Worm (Caenorhabditis elegans) whole organism, L4 larva: Measurements from ENCODE around the gene pqn-36.

ENCODE experiments used
- F37D6.2 ChIP-seq: sonication (generic microtip); optimal IDR thresholded peaks from 2 replicates; lab custom pipeline; 2016; ENCODE audit warnings: mild to moderate bottlenecking, missing genetic modification characterization, missing compliant biosample characterization
- ZK337.2 ChIP-seq: fragments of 200-800 bp; sonication (Bioruptor generic); IDR thresholded peaks from 2 replicates; pipeline ENCODE4 v1.3.6; 2022; ENCODE audit warnings: missing genetic modification reagents, missing genetic modification characterization, missing compliant biosample characterization
- aha-1 ChIP-seq: fragments of 150-350 bp; peaks from one replicate; lab custom pipeline; 2014; ENCODE audit warnings: missing biosample characterization, missing genetic modification characterization
- ceh-20 ChIP-seq: fragments of 200-800 bp; sonication (Bioruptor generic); IDR thresholded peaks from 2 replicates; pipeline ENCODE4 v1.3.6; 2022; ENCODE audit warnings: missing genetic modification reagents, missing genetic modification characterization, missing compliant biosample characterization
- ceh-82 ChIP-seq: sonication (generic microtip); optimal IDR thresholded peaks from 2 replicates; lab custom pipeline; 2017; ENCODE audit warnings: missing biosample characterization, missing genetic modification characterization
- cey-2 ChIP-seq: sonication (generic microtip); optimal IDR thresholded peaks from 3 replicates; lab custom pipeline; 2017; ENCODE audit warnings: missing genetic modification characterization, mild to moderate bottlenecking, missing compliant biosample characterization, antibody characterized with exemption, borderline replicate concordance; ENCODE audit not compliant: insufficient read depth
- daf-12 ChIP-seq: fragments of 150-350 bp; optimal IDR thresholded peaks from 2 replicates; lab custom pipeline; 2014; ENCODE audit warnings: missing biosample characterization, missing genetic modification reagents, missing genetic modification characterization
- daf-16 ChIP-seq, 3 experiments: sonication (generic microtip); optimal IDR thresholded peaks; 2 replicates each; lab custom pipeline; 2016 to 2017; ENCODE audit warnings: missing genetic modification characterization in 3 of 3, missing genetic modification reagents in 3 of 3, mild to moderate bottlenecking in 2 of 3, missing compliant biosample characterization in 2 of 3, missing biosample characterization in 1 of 3, moderate library complexity in 1 of 3
- dmd-6 ChIP-seq: fragments of 200-800 bp; sonication (Bioruptor generic); IDR thresholded peaks from 2 replicates; pipeline ENCODE4 v1.3.6; 2022; ENCODE audit warnings: missing genetic modification reagents, missing genetic modification characterization, missing compliant biosample characterization
- duxl-1 ChIP-seq: sonication (generic microtip); optimal IDR thresholded peaks from 2 replicates; lab custom pipeline; 2016; ENCODE audit warnings: mild to moderate bottlenecking, missing genetic modification characterization, moderate library complexity, missing compliant biosample characterization; ENCODE audit not compliant: poor library complexity
- dve-1 ChIP-seq: sonication (generic microtip); optimal IDR thresholded peaks from 2 replicates; lab custom pipeline; 2017; ENCODE audit warnings: antibody characterized with exemption, mild to moderate bottlenecking, missing genetic modification characterization, missing compliant biosample characterization; ENCODE audit not compliant: insufficient read depth
- egl-27 ChIP-seq: sonication (generic microtip); optimal IDR thresholded peaks from 3 replicates; lab custom pipeline; 2017; ENCODE audit warnings: missing biosample characterization, missing genetic modification reagents, missing genetic modification characterization
- egl-43 ChIP-seq: fragments of 200-800 bp; sonication (Bioruptor generic); IDR thresholded peaks from 2 replicates; pipeline ENCODE4 v1.3.6; 2022; ENCODE audit warnings: missing genetic modification reagents, missing genetic modification characterization, missing compliant biosample characterization
- fkh-10 ChIP-seq: fragments of 150-350 bp; optimal IDR thresholded peaks from 2 replicates; lab custom pipeline; 2014; ENCODE audit warnings: missing biosample characterization, missing genetic modification reagents, missing genetic modification characterization
- hif-1 ChIP-seq, 2 experiments: sonication (generic microtip); optimal IDR thresholded peaks; 2 replicates each; lab custom pipeline; 2016 to 2017; ENCODE audit warnings: missing compliant biosample characterization in 2 of 2, missing genetic modification characterization in 2 of 2, missing genetic modification reagents in 2 of 2, missing genotype in 2 of 2, mild to moderate bottlenecking in 1 of 2
- hlh-11 ChIP-seq: fragments of 200-800 bp; sonication (Bioruptor generic); optimal IDR thresholded peaks from 2 replicates; lab custom pipeline; 2018; ENCODE audit warnings: mild to moderate bottlenecking, missing genetic modification characterization, missing compliant biosample characterization
- hlh-30 ChIP-seq: sonication (generic microtip); optimal IDR thresholded peaks from 2 replicates; lab custom pipeline; 2017; ENCODE audit warnings: antibody characterized with exemption, mild to moderate bottlenecking, missing genetic modification characterization, missing compliant biosample characterization; ENCODE audit not compliant: insufficient read depth
- hmg-1.1 ChIP-seq: fragments of 200-800 bp; sonication (Bioruptor generic); IDR thresholded peaks from 2 replicates; pipeline ENCODE4 v1.3.6; 2022; ENCODE audit warnings: missing genetic modification reagents, missing genetic modification characterization, missing compliant biosample characterization
- jun-1 ChIP-seq: fragments of 150-350 bp; optimal IDR thresholded peaks from 2 replicates; lab custom pipeline; 2014; ENCODE audit warnings: missing biosample characterization, missing genetic modification reagents, missing genetic modification characterization
- lin-13 ChIP-seq: fragments of 150-350 bp; optimal IDR thresholded peaks from 2 replicates; lab custom pipeline; 2014; ENCODE audit warnings: missing biosample characterization, missing genetic modification reagents, missing genetic modification characterization
- lin-29 ChIP-seq: fragments of 200-800 bp; sonication (Bioruptor generic); IDR thresholded peaks from 2 replicates; pipeline ENCODE4 v1.3.6; 2022; ENCODE audit warnings: missing genetic modification reagents, missing genetic modification characterization, missing compliant biosample characterization
- lsy-2 ChIP-seq, 2 experiments: fragments of 150-350 bp in 1 of 2; sonication (generic microtip) in 1 of 2; optimal IDR thresholded peaks; 2 replicates each; lab custom pipeline; 2014 to 2017; ENCODE audit warnings: missing biosample characterization in 2 of 2, missing genetic modification characterization in 2 of 2
- mdl-1 ChIP-seq, 2 experiments: fragments of 150-350 bp in 1 of 2; sonication (generic microtip) in 1 of 2; optimal IDR thresholded peaks; 2 replicates each; lab custom pipeline; 2014 to 2017; ENCODE audit warnings: missing biosample characterization in 2 of 2, missing genetic modification characterization in 2 of 2
- mdt-29 ChIP-seq: fragments of 200-800 bp; sonication (Bioruptor generic); IDR thresholded peaks from 2 replicates; pipeline ENCODE4 v1.3.6; 2022; ENCODE audit warnings: missing genetic modification reagents, missing genetic modification characterization, missing compliant biosample characterization
- mep-1 ChIP-seq: fragments of 150-350 bp; sonication (generic microtip); optimal IDR thresholded peaks from 3 replicates; lab custom pipeline; 2014; ENCODE audit warnings: missing biosample characterization, missing genetic modification characterization
- mes-2 ChIP-seq: sonication (generic microtip); optimal IDR thresholded peaks from 2 replicates; lab custom pipeline; 2016; ENCODE audit warnings: missing genotype, mild to moderate bottlenecking, missing genetic modification characterization, missing compliant biosample characterization; ENCODE audit not compliant: poor library complexity, severe bottlenecking
- mxl-2 ChIP-seq: fragments of 200-800 bp; sonication (Bioruptor generic); conservative IDR thresholded peaks from 2 replicates; pipeline ENCODE4 v1.3.6; 2022; ENCODE audit warnings: missing genetic modification reagents, missing genetic modification characterization, missing compliant biosample characterization
- mxl-3 ChIP-seq: fragments of 200-800 bp; sonication (Bioruptor generic); optimal IDR thresholded peaks from 2 replicates; lab custom pipeline; 2018; ENCODE audit warnings: mild to moderate bottlenecking, missing genetic modification characterization, missing compliant biosample characterization
- nhr-10 ChIP-seq: fragments of 150-350 bp; optimal IDR thresholded peaks from 2 replicates; lab custom pipeline; 2014; ENCODE audit warnings: missing biosample characterization, missing genetic modification characterization
- nhr-102 ChIP-seq: sonication (generic microtip); optimal IDR thresholded peaks from 2 replicates; lab custom pipeline; 2016; ENCODE audit warnings: mild to moderate bottlenecking, missing genetic modification characterization, moderate library complexity, missing compliant biosample characterization
- nhr-11 ChIP-seq: fragments of 150-350 bp; optimal IDR thresholded peaks from 2 replicates; lab custom pipeline; 2014; ENCODE audit warnings: missing biosample characterization, missing genetic modification characterization
- nhr-111 ChIP-seq: fragments of 200-800 bp; sonication (Bioruptor generic); optimal IDR thresholded peaks from 2 replicates; lab custom pipeline; 2018; ENCODE audit warnings: mild to moderate bottlenecking, missing genetic modification characterization, missing compliant biosample characterization
- nhr-28 ChIP-seq: fragments of 150-350 bp; optimal IDR thresholded peaks from 2 replicates; lab custom pipeline; 2014; ENCODE audit warnings: missing biosample characterization, missing genetic modification characterization
- nhr-48 ChIP-seq: sonication (generic microtip); optimal IDR thresholded peaks from 2 replicates; lab custom pipeline; 2016; ENCODE audit warnings: mild to moderate bottlenecking, missing genetic modification characterization, missing compliant biosample characterization
- nhr-6 ChIP-seq: fragments of 150-350 bp; optimal IDR thresholded peaks from 2 replicates; lab custom pipeline; 2014; ENCODE audit warnings: missing biosample characterization, missing genetic modification characterization
- nhr-77 ChIP-seq: fragments of 150-350 bp; optimal IDR thresholded peaks from 2 replicates; lab custom pipeline; 2014; ENCODE audit warnings: missing biosample characterization, missing genetic modification characterization
- pha-4 ChIP-seq, 2 experiments: fragments of 150-350 bp in 1 of 2; fragments of 200-800 bp in 1 of 2; sonication (Bioruptor generic) in 1 of 2; IDR thresholded peaks in 1 of 2; optimal IDR thresholded peaks in 1 of 2; 2 replicates each; pipeline versions ENCODE4 v1.3.6 to Lab custom; 2014 to 2022; ENCODE audit warnings: missing genetic modification characterization in 2 of 2, missing genetic modification reagents in 2 of 2, missing biosample characterization in 1 of 2, missing compliant biosample characterization in 1 of 2
- php-3 ChIP-seq: fragments of 200-800 bp; sonication (Bioruptor generic); IDR thresholded peaks from 2 replicates; pipeline ENCODE4 v1.3.6; 2022; ENCODE audit warnings: missing genetic modification reagents, missing genetic modification characterization, missing compliant biosample characterization
- pqm-1 ChIP-seq: sonication (generic microtip); optimal IDR thresholded peaks from 2 replicates; lab custom pipeline; 2017; ENCODE audit warnings: missing biosample characterization, missing genetic modification characterization
- rbr-2 ChIP-seq: sonication (generic microtip); optimal IDR thresholded peaks from 2 replicates; lab custom pipeline; 2016; ENCODE audit warnings: missing genotype, missing genetic modification characterization, missing compliant biosample characterization
- set-16 ChIP-seq: fragments of 200-800 bp; sonication (Bioruptor generic); IDR thresholded peaks from 2 replicates; pipeline ENCODE4 v1.3.6; 2022; ENCODE audit warnings: missing genetic modification reagents, missing genetic modification characterization, missing compliant biosample characterization
- spr-1 ChIP-seq: sonication (generic microtip); optimal IDR thresholded peaks from 2 replicates; lab custom pipeline; 2016; ENCODE audit warnings: mild to moderate bottlenecking, missing genetic modification characterization, missing compliant biosample characterization
- tra-1 ChIP-seq: fragments of 200-800 bp; sonication (Bioruptor generic); IDR thresholded peaks from 2 replicates; pipeline ENCODE4 v1.3.6; 2022; ENCODE audit warnings: missing genetic modification reagents, missing genetic modification characterization, missing compliant biosample characterization
- unc-62 ChIP-seq, 3 experiments: fragments of 150-350 bp in 1 of 3; sonication (generic microtip); optimal IDR thresholded peaks in 2 of 3; peaks in 1 of 3; 1 replicate in 1 of 3; 2 replicates in 2 of 3; lab custom pipeline; 2014 to 2017; ENCODE audit warnings: missing biosample characterization in 3 of 3, missing genetic modification characterization in 3 of 3, missing genetic modification reagents in 3 of 3, missing genotype in 1 of 3
- vab-7 ChIP-seq: fragments of 200-800 bp; sonication (Bioruptor generic); IDR thresholded peaks from 2 replicates; pipeline ENCODE4 v1.3.6; 2022; ENCODE audit warnings: missing genetic modification reagents, missing genetic modification characterization, missing compliant biosample characterization
- zag-1 ChIP-seq: fragments of 150-350 bp; optimal IDR thresholded peaks from 2 replicates; lab custom pipeline; 2014; ENCODE audit warnings: missing biosample characterization, missing genetic modification characterization
- zfp-2 ChIP-seq: sonication (generic microtip); optimal IDR thresholded peaks from 2 replicates; lab custom pipeline; 2016; ENCODE audit warnings: mild to moderate bottlenecking, missing genetic modification characterization, missing compliant biosample characterization
- zfp-3 ChIP-seq: fragments of 200-800 bp; sonication (Bioruptor generic); conservative IDR thresholded peaks from 2 replicates; pipeline ENCODE4 v1.3.6; 2022; ENCODE audit warnings: missing genetic modification reagents, missing genetic modification characterization, missing compliant biosample characterization

The pqn-36 gene

DNA sequence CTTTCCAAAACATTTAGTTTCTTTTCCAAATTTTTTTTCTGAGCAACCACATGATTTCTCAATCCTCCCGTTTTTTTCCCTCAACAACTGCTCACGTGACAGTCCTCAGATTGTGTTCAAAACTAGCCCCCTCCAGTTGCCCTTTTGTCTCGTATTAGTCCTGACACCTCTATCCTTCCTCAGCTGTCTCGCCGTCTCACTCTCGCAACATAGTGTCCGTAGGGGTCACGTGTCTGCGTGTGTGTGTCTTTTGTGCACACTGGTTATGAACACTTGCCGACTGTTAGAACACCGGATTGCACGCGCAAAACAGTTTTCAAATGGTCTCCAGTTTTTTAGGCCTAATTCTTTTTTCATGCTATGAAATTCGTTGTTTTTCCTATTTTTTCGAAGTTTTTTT, 50.1 kb downstream of the pqn-36 start:
- TF ChIP-seq hlh-30 (tag; lab: Kevin White, UChicago) (peak; percentile 99), mxl-2 (no peak), mxl-3 (peak; percentile 82), fkh-10 (GFP tag; lab: Kevin White, UChicago) (peak; percentile 45), ceh-20 (GFP tag; lab: Robert Waterston, UW) (0 out of 2 replicates have a peak, but pooled peaks have one; percentile 56), jun-1 (tag; lab: Kevin White, UChicago) (no peak), dmd-6 (GFP tag; lab: Robert Waterston, UW) (peak; percentile 28; the same call in 1 of the 2 replicates), nhr-48 (tag; lab: Kevin White, UChicago) (peak; percentile 14), duxl-1 (tag; lab: Kevin White, UChicago) (peak; percentile 3), ZK337.2 (GFP tag; lab: Robert Waterston, UW) (no peak), mdt-29 (GFP tag; lab: Robert Waterston, UW) (peak; percentile 64; the same call in 1 of the 2 replicates), ceh-82 (tag; lab: Kevin White, UChicago) (no peak), tra-1 (peak; percentile 62), dve-1 (tag; lab: Kevin White, UChicago) (peak; percentile 49), spr-1 (tag; lab: Kevin White, UChicago) (peak; percentile 8), zfp-2 (tag; lab: Kevin White, UChicago) (no peak), lin-13 (GFP tag; lab: Kevin White, UChicago) (peak; percentile 30), hmg-1.1 (GFP tag; lab: Robert Waterston, UW) (peak; percentile 66), rbr-2 (tag; lab: Kevin White, UChicago) (peak; percentile 30), mes-2 (peak; percentile 47), daf-16 (GFP tag; optimal IDR thresholded peaks at IDR 0.05; lab: Kevin White, UChicago) (peak in 1 of 2 experiments; percentile 22), daf-16 (tag; optimal IDR thresholded peaks at IDR 0.05; lab: Kevin White, UChicago) (no peak), nhr-111 (GFP tag; lab: Kevin White, UChicago) (no peak), zag-1 (tag; lab: Kevin White, UChicago) (no peak), zfp-3 (GFP tag; lab: Robert Waterston, UW) (0 out of 2 replicates have a peak, but pooled peaks have one; percentile 31), nhr-10 (tag; lab: Kevin White, UChicago) (peak; percentile 17), F37D6.2 (tag; lab: Kevin White, UChicago) (peak; percentile 52), nhr-28 (tag; lab: Kevin White, UChicago) (peak; percentile 86), lsy-2 (tag; optimal IDR thresholded peaks at IDR 0.05; lab: Kevin White, UChicago) (peak; percentile 53 to 81), hlh-11 (peak; percentile 93), daf-12 (tag; lab: Kevin White, UChicago) (no peak), nhr-102 (peak; percentile 3), mdl-1 (tag; optimal IDR thresholded peaks at IDR 0.05; lab: Kevin White, UChicago) (peak; percentile 46 to 94), egl-43 (GFP tag; lab: Robert Waterston, UW) (no peak), php-3 (GFP tag; lab: Robert Waterston, UW) (no peak), nhr-77 (tag; lab: Kevin White, UChicago) (no peak), unc-62 (GFP tag; optimal IDR thresholded peaks at IDR 0.05 in 1 of 2; lab: Kevin White, UChicago) (peak in 1 of 2 experiments; percentile 43), unc-62 (tag; optimal IDR thresholded peaks at IDR 0.05; lab: Kevin White, UChicago) (no peak), cey-2 (tag; lab: Kevin White, UChicago) (no peak), nhr-6 (tag; lab: Kevin White, UChicago) (peak; percentile 4), aha-1 (tag; lab: Kevin White, UChicago) (peak; percentile 97), hif-1 (tag; optimal IDR thresholded peaks at IDR 0.05; lab: Kevin White, UChicago) (peak in 1 of 2 experiments; percentile 75), vab-7 (no peak), set-16 (GFP tag; lab: Robert Waterston, UW) (peak; percentile 32; the same call in 1 of the 2 replicates), lin-29 (peak; percentile 49; the same call in 1 of the 2 replicates), pqm-1 (tag; lab: Kevin White, UChicago) (no peak), mep-1 (tag; lab: Kevin White, UChicago) (peak; percentile 92), egl-27 (tag; lab: Kevin White, UChicago) (no peak), pha-4 (GFP tag; IDR thresholded peaks at IDR 0.05; lab: Robert Waterston, UW) (peak; percentile 61; the same call in 1 of the 2 replicates), pha-4 (tag; optimal IDR thresholded peaks at IDR 0.05; lab: Kevin White, UChicago) (no peak), nhr-11 (peak; percentile 92)
- TF ChIP-seq, all 104 proteins: peak for 33
